Worm (Caenorhabditis elegans) whole organism, L2 larva: ENCODE measurements around the gene frpr-7.

Source experiments
- C34F6.9 ChIP-seq: fragments of 150-350 bp; optimal IDR thresholded peaks from 2 replicates; lab custom pipeline; 2014; ENCODE audit warnings: missing biosample characterization, missing genetic modification characterization
- F13H6.1 ChIP-seq: sonication (generic microtip); optimal IDR thresholded peaks from 2 replicates; lab custom pipeline; 2016; ENCODE audit warnings: missing genetic modification characterization, missing compliant biosample characterization
- R02D3.7 ChIP-seq: fragments of 150-350 bp; optimal IDR thresholded peaks from 2 replicates; lab custom pipeline; 2014; ENCODE audit warnings: missing biosample characterization, missing genetic modification characterization
- Y55F3AM.14 ChIP-seq: fragments of 200-800 bp; sonication (Bioruptor generic); optimal IDR thresholded peaks from 2 replicates; lab custom pipeline; 2018; ENCODE audit warnings: mild to moderate bottlenecking, missing genetic modification characterization, missing compliant biosample characterization
- ZK546.5 ChIP-seq: sonication (generic microtip); optimal IDR thresholded peaks from 2 replicates; lab custom pipeline; 2017; ENCODE audit warnings: missing biosample characterization, missing genetic modification characterization
- alr-1 ChIP-seq: fragments of 150-350 bp; optimal IDR thresholded peaks from 2 replicates; lab custom pipeline; 2014; ENCODE audit warnings: missing biosample characterization, missing genetic modification characterization
- aly-2 ChIP-seq: fragments of 150-350 bp; optimal IDR thresholded peaks from 2 replicates; lab custom pipeline; 2014; ENCODE audit warnings: missing biosample characterization, missing genetic modification characterization
- ama-1 ChIP-seq: fragments of 150-350 bp; optimal IDR thresholded peaks from 2 replicates; lab custom pipeline; 2018; ENCODE audit warnings: inconsistent platforms
- blmp-1 ChIP-seq: sonication (generic microtip); optimal IDR thresholded peaks from 2 replicates; lab custom pipeline; 2017; ENCODE audit warnings: missing genetic modification characterization, mild to moderate bottlenecking, missing compliant biosample characterization, antibody characterized with exemption, moderate library complexity; ENCODE audit not compliant: insufficient read depth
- ceh-16 ChIP-seq: fragments of 150-350 bp; optimal IDR thresholded peaks from 2 replicates; lab custom pipeline; 2014; ENCODE audit warnings: missing biosample characterization, missing genetic modification characterization
- ceh-82 ChIP-seq: fragments of 150-350 bp; optimal IDR thresholded peaks from 2 replicates; lab custom pipeline; 2014; ENCODE audit warnings: missing biosample characterization, missing genetic modification characterization
- crh-2 ChIP-seq: sonication (generic microtip); optimal IDR thresholded peaks from 2 replicates; lab custom pipeline; 2017; ENCODE audit warnings: missing biosample characterization, missing genetic modification characterization
- dmd-4 ChIP-seq: sonication (generic microtip); optimal IDR thresholded peaks from 2 replicates; lab custom pipeline; 2017; ENCODE audit warnings: missing biosample characterization, missing genetic modification characterization
- elt-1 ChIP-seq: fragments of 150-350 bp; optimal IDR thresholded peaks from 2 replicates; lab custom pipeline; 2014; ENCODE audit warnings: missing biosample characterization, missing genetic modification characterization
- elt-3 ChIP-seq: sonication (generic microtip); optimal IDR thresholded peaks from 2 replicates; lab custom pipeline; 2017; ENCODE audit warnings: missing biosample characterization, missing genetic modification characterization
- fos-1 ChIP-seq: fragments of 150-350 bp; optimal IDR thresholded peaks from 2 replicates; lab custom pipeline; 2014; ENCODE audit warnings: missing biosample characterization, missing genetic modification characterization
- gmeb-1 ChIP-seq: fragments of 150-350 bp; optimal IDR thresholded peaks from 2 replicates; lab custom pipeline; 2014; ENCODE audit warnings: missing biosample characterization, missing genetic modification characterization
- lin-11 ChIP-seq: fragments of 150-350 bp; sonication (generic microtip); optimal IDR thresholded peaks from 2 replicates; lab custom pipeline; 2014; ENCODE audit warnings: missing biosample characterization, missing genetic modification characterization, inconsistent platforms, mixed read lengths
- lin-39 ChIP-seq: fragments of 150-350 bp; optimal IDR thresholded peaks from 2 replicates; lab custom pipeline; 2014; ENCODE audit warnings: missing biosample characterization, missing genetic modification reagents, missing genetic modification characterization
- lsy-2 ChIP-seq, 2 experiments: fragments of 150-350 bp in 1 of 2; sonication (generic microtip) in 1 of 2; optimal IDR thresholded peaks; 2 replicates each; lab custom pipeline; 2014 to 2017; ENCODE audit warnings: missing biosample characterization in 2 of 2, missing genetic modification characterization in 2 of 2
- mab-5 ChIP-seq: fragments of 150-350 bp; optimal IDR thresholded peaks from 2 replicates; lab custom pipeline; 2014; ENCODE audit warnings: missing biosample characterization, missing genetic modification characterization
- mbf-1 ChIP-seq: sonication (generic microtip); optimal IDR thresholded peaks from 2 replicates; lab custom pipeline; 2017; ENCODE audit warnings: missing biosample characterization, missing genetic modification characterization
- mdl-1 ChIP-seq, 2 experiments: fragments of 150-350 bp in 1 of 2; sonication (generic microtip) in 1 of 2; optimal IDR thresholded peaks; 2 replicates each; lab custom pipeline; 2017; ENCODE audit warnings: missing biosample characterization in 2 of 2, missing genetic modification characterization in 2 of 2
- nhr-10 ChIP-seq: sonication (generic microtip); optimal IDR thresholded peaks from 2 replicates; lab custom pipeline; 2017; ENCODE audit warnings: missing biosample characterization, missing genetic modification characterization
- nhr-11 ChIP-seq: fragments of 150-350 bp; optimal IDR thresholded peaks from 2 replicates; lab custom pipeline; 2014; ENCODE audit warnings: missing biosample characterization, missing genetic modification characterization
- nhr-12 ChIP-seq: fragments of 150-350 bp; optimal IDR thresholded peaks from 2 replicates; lab custom pipeline; 2014; ENCODE audit warnings: missing biosample characterization, missing genetic modification characterization
- nhr-129 ChIP-seq: fragments of 150-350 bp; optimal IDR thresholded peaks from 2 replicates; lab custom pipeline; 2014; ENCODE audit warnings: missing biosample characterization, missing genetic modification characterization
- nhr-21 ChIP-seq: fragments of 150-350 bp; optimal IDR thresholded peaks from 2 replicates; lab custom pipeline; 2014; ENCODE audit warnings: missing biosample characterization, missing genetic modification characterization
- nhr-23 ChIP-seq: fragments of 150-350 bp; optimal IDR thresholded peaks from 2 replicates; lab custom pipeline; 2014; ENCODE audit warnings: missing biosample characterization, missing genetic modification reagents, missing genetic modification characterization
- nhr-25 ChIP-seq: fragments of 150-350 bp; sonication (generic microtip); optimal IDR thresholded peaks from 3 replicates; lab custom pipeline; 2014; ENCODE audit warnings: missing biosample characterization, missing genetic modification characterization
- nhr-6 ChIP-seq: fragments of 150-350 bp; optimal IDR thresholded peaks from 2 replicates; lab custom pipeline; 2014; ENCODE audit warnings: missing biosample characterization, missing genetic modification characterization
- nhr-77 ChIP-seq: fragments of 150-350 bp; optimal IDR thresholded peaks from 2 replicates; lab custom pipeline; 2014; ENCODE audit warnings: missing biosample characterization, missing genetic modification characterization
- peb-1 ChIP-seq: fragments of 150-350 bp; optimal IDR thresholded peaks from 2 replicates; lab custom pipeline; 2014; ENCODE audit warnings: missing biosample characterization, missing genetic modification characterization
- sem-4 ChIP-seq: fragments of 150-350 bp; optimal IDR thresholded peaks from 2 replicates; lab custom pipeline; 2014; ENCODE audit warnings: missing biosample characterization, missing genetic modification reagents, missing genetic modification characterization
- skn-1 ChIP-seq: sonication (generic microtip); optimal IDR thresholded peaks from 2 replicates; lab custom pipeline; 2017; ENCODE audit warnings: missing biosample characterization, missing genetic modification characterization
- sma-3 ChIP-seq: sonication (generic microtip); optimal IDR thresholded peaks from 2 replicates; lab custom pipeline; 2016; ENCODE audit warnings: missing genetic modification reagents, missing genetic modification characterization, missing compliant biosample characterization
- sma-9 ChIP-seq, 2 experiments: fragments of 150-350 bp in 1 of 2; sonication (generic microtip) in 1 of 2; optimal IDR thresholded peaks; 2 replicates each; lab custom pipeline; 2014 to 2016; ENCODE audit warnings: missing genetic modification characterization in 2 of 2, mild to moderate bottlenecking in 1 of 2, missing biosample characterization in 1 of 2, missing compliant biosample characterization in 1 of 2, missing genetic modification reagents in 1 of 2, moderate library complexity in 1 of 2
- snpc-4 ChIP-seq: fragments of 150-350 bp; optimal IDR thresholded peaks from 2 replicates; lab custom pipeline; 2014; ENCODE audit warnings: missing biosample characterization, missing genetic modification characterization
- unc-39 ChIP-seq: fragments of 150-350 bp; optimal IDR thresholded peaks from 2 replicates; lab custom pipeline; 2014; ENCODE audit warnings: missing biosample characterization, missing genetic modification characterization
- unc-55 ChIP-seq: fragments of 150-350 bp; sonication (generic microtip); optimal IDR thresholded peaks from 3 replicates; lab custom pipeline; 2014; ENCODE audit warnings: missing biosample characterization, missing genetic modification reagents, missing genetic modification characterization
- unc-62 ChIP-seq: fragments of 150-350 bp; optimal IDR thresholded peaks from 2 replicates; lab custom pipeline; 2014; ENCODE audit warnings: missing biosample characterization, missing genetic modification reagents, missing genetic modification characterization
- zag-1 ChIP-seq: fragments of 150-350 bp; optimal IDR thresholded peaks from 2 replicates; lab custom pipeline; 2014; ENCODE audit warnings: missing biosample characterization, missing genetic modification characterization
- ztf-1 ChIP-seq: fragments of 200-800 bp; sonication (Bioruptor generic); conservative IDR thresholded peaks from 2 replicates; pipeline ENCODE4 v1.3.6; 2022; ENCODE audit warnings: missing genetic modification characterization, missing compliant biosample characterization
- ztf-11 ChIP-seq: sonication (generic microtip); optimal IDR thresholded peaks from 2 replicates; lab custom pipeline; 2017; ENCODE audit warnings: missing biosample characterization, missing genetic modification characterization
- ztf-4 ChIP-seq: fragments of 150-350 bp; optimal IDR thresholded peaks from 2 replicates; lab custom pipeline; 2014; ENCODE audit warnings: missing biosample characterization, missing genetic modification characterization

frpr-7 gene

DNA sequence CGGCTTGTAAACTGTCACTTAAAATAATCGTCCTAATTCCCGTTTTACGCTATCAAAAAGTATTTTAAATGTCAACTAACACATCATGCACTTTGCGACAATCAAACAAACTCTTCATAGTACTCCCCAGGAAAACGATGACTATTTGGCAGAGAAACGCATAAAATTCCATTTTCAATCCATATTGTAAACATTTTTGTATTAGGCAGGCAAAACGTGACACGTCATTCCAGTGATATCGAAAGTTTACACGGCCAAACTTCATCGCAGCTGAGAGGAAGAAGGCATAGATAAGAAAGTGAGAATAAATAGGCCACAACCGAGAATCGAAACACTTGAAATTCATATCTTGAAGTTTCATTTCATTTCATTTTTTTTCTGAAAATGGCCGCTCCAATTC is 20.5 kb upstream of the frpr-7 start, which contains the start of gene lec-9:
Gene lec-9 (plus strand): TSS at position 349 of the 400 bp plus-strand sequence.
- TF ChIP-seq nhr-10 (tag; lab: Kevin White, UChicago) (no peak), alr-1 (tag; lab: Kevin White, UChicago) (no peak), skn-1 (tag; lab: Kevin White, UChicago) (peak; percentile 24), blmp-1 (no peak), F13H6.1 (peak; percentile 57), gmeb-1 (peak; percentile 36), nhr-11 (no peak), mab-5 (tag; lab: Kevin White, UChicago) (no peak), ztf-4 (no peak), unc-62 (GFP tag; lab: Kevin White, UChicago) (no peak), sem-4 (tag; lab: Kevin White, UChicago) (no peak), C34F6.9 (tag; lab: Kevin White, UChicago) (no peak), fos-1 (tag; lab: Kevin White, UChicago) (peak; percentile 94), Y55F3AM.14 (no peak), mbf-1 (tag; lab: Kevin White, UChicago) (no peak), R02D3.7 (no peak), nhr-129 (no peak), ceh-82 (no peak), elt-3 (no peak), zag-1 (no peak), sma-9 (GFP tag; optimal IDR thresholded peaks at IDR 0.05; lab: Kevin White, UChicago) (peak; percentile 79), sma-9 (tag; optimal IDR thresholded peaks at IDR 0.05; lab: Kevin White, UChicago) (no peak), ama-1 (lab: Kevin White, UChicago) (no peak), nhr-23 (tag; lab: Kevin White, UChicago) (no peak), nhr-77 (no peak), lin-39 (tag; lab: Kevin White, UChicago) (no peak), mdl-1 (tag; optimal IDR thresholded peaks at IDR 0.05; lab: Kevin White, UChicago) (no peak), aly-2 (tag; lab: Kevin White, UChicago) (no peak), crh-2 (tag; lab: Kevin White, UChicago) (peak; percentile 87), nhr-21 (tag; lab: Kevin White, UChicago) (no peak), sma-3 (GFP tag; lab: Kevin White, UChicago) (no peak), lin-11 (tag; lab: Kevin White, UChicago) (no peak), unc-55 (GFP tag; lab: Kevin White, UChicago) (no peak), ceh-16 (no peak), unc-39 (tag; lab: Kevin White, UChicago) (no peak), nhr-6 (tag; lab: Kevin White, UChicago) (no peak), nhr-25 (tag; lab: Kevin White, UChicago) (no peak), lsy-2 (tag; optimal IDR thresholded peaks at IDR 0.05; lab: Kevin White, UChicago) (no peak), snpc-4 (tag; lab: Kevin White, UChicago) (no peak), peb-1 (tag; lab: Kevin White, UChicago) (no peak), ztf-11 (no peak), elt-1 (tag; lab: Kevin White, UChicago) (no peak), ztf-1 (GFP tag; lab: Robert Waterston, UW) (no peak), nhr-12 (tag; lab: Kevin White, UChicago) (no peak), ZK546.5 (tag; lab: Kevin White, UChicago) (no peak)

DNA sequence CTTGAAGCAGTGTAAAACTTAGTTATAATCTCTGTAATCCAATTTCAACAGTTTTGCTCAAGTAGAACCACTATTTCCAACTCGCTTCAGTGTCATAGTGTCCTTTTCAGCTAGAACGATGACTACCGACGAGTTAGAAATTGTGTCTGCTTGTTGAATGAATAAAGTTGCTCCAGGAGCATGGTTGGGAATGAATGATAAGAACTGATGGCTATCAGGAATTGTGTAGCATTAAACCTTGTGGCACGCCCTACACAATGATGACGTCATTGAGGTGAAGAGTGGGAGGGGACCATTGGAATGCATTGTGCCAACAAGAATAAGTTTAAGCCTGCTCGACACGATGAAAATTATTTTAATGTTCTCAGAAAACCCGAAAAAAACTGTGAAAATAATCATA is 19.0 kb upstream of the frpr-7 start:
- TF ChIP-seq dmd-4 (tag; lab: Kevin White, UChicago) (no peak), Y55F3AM.14 (no peak), unc-39 (tag; lab: Kevin White, UChicago) (no peak), fos-1 (tag; lab: Kevin White, UChicago) (peak; percentile 77)
